Worm (Caenorhabditis elegans) whole organism, L1 larva: ENCODE measurements around the gene kreg-1.

ENCODE experiments used
- aly-2 ChIP-seq: fragments of 150-350 bp; optimal IDR thresholded peaks from 2 replicates; lab custom pipeline; 2014; ENCODE audit warnings: missing biosample characterization, missing genetic modification characterization
- blmp-1 ChIP-seq: fragments of 150-350 bp; optimal IDR thresholded peaks from 2 replicates; lab custom pipeline; 2014; ENCODE audit warnings: missing biosample characterization, missing genetic modification characterization
- efl-3 ChIP-seq: fragments of 200-800 bp; sonication (Bioruptor generic); optimal IDR thresholded peaks from 2 replicates; lab custom pipeline; 2018; ENCODE audit warnings: mild to moderate bottlenecking, missing genetic modification characterization, missing compliant biosample characterization
- nhr-19 ChIP-seq: fragments of 200-800 bp; sonication (Bioruptor generic); conservative IDR thresholded peaks from 2 replicates; pipeline ENCODE4 v1.3.6; 2022; ENCODE audit warnings: missing genetic modification characterization, missing compliant biosample characterization
- sptf-1 ChIP-seq: fragments of 150-350 bp; optimal IDR thresholded peaks from 2 replicates; lab custom pipeline; 2014; ENCODE audit warnings: missing biosample characterization, missing genetic modification characterization
- unc-86 ChIP-seq: sonication (generic microtip); optimal IDR thresholded peaks from 2 replicates; lab custom pipeline; 2016; ENCODE audit warnings: missing genetic modification characterization, missing compliant biosample characterization

ce11 chrX:8677320-8677719 lies 32.2 kb upstream of the kreg-1 start:
- no peak for TF ChIP-seq efl-3 (GFP tag; lab: Kevin White, UChicago)
- TF ChIP-seq blmp-1 (tag; lab: Kevin White, UChicago) = no peak
- no peak for TF ChIP-seq aly-2 (tag; lab: Kevin White, UChicago)
- no peak for TF ChIP-seq sptf-1 (tag; lab: Kevin White, UChicago)
- no peak for TF ChIP-seq nhr-19 (GFP tag; lab: Robert Waterston, UW)
- TF ChIP-seq unc-86 (tag; lab: Kevin White, UChicago) = no peak
